Worm (Caenorhabditis elegans) whole organism, L3 larva: ENCODE results near the gene erfa-3.

Experiments used
- R02D3.7 ChIP-seq: fragments of 150-350 bp; optimal IDR thresholded peaks from 2 replicates; lab custom pipeline; 2014; ENCODE audit warnings: missing biosample characterization, missing genetic modification characterization
- aly-2 ChIP-seq: fragments of 150-350 bp; optimal IDR thresholded peaks from 2 replicates; lab custom pipeline; 2014; ENCODE audit warnings: missing biosample characterization, missing genetic modification characterization
- ama-1 ChIP-seq: fragments of 150-350 bp; optimal IDR thresholded peaks from 2 replicates; lab custom pipeline; 2018
- ceh-16 ChIP-seq: sonication (generic microtip); optimal IDR thresholded peaks from 2 replicates; lab custom pipeline; 2017; ENCODE audit warnings: missing biosample characterization, missing genetic modification characterization
- ceh-28 ChIP-seq: fragments of 150-350 bp; optimal IDR thresholded peaks from 2 replicates; lab custom pipeline; 2014; ENCODE audit warnings: missing biosample characterization, missing genetic modification reagents, missing genetic modification characterization
- ceh-82 ChIP-seq: fragments of 150-350 bp; optimal IDR thresholded peaks from 2 replicates; lab custom pipeline; 2014; ENCODE audit warnings: missing biosample characterization, missing genetic modification characterization
- ceh-9 ChIP-seq: sonication (generic microtip); optimal IDR thresholded peaks from 2 replicates; lab custom pipeline; 2018; ENCODE audit warnings: missing biosample characterization, missing genetic modification characterization
- daf-12 ChIP-seq: fragments of 150-350 bp; optimal IDR thresholded peaks from 2 replicates; lab custom pipeline; 2014; ENCODE audit warnings: missing biosample characterization, missing genetic modification reagents, missing genetic modification characterization
- egl-5 ChIP-seq: fragments of 150-350 bp; optimal IDR thresholded peaks from 2 replicates; lab custom pipeline; 2017; ENCODE audit warnings: missing biosample characterization, missing genetic modification reagents, missing genetic modification characterization, inconsistent platforms
- elt-1 ChIP-seq: fragments of 150-350 bp; optimal IDR thresholded peaks from 2 replicates; lab custom pipeline; 2014; ENCODE audit warnings: missing biosample characterization, missing genetic modification characterization
- elt-2 ChIP-seq: sonication (generic microtip); optimal IDR thresholded peaks from 2 replicates; lab custom pipeline; 2016; ENCODE audit warnings: missing genetic modification reagents, mild to moderate bottlenecking, missing genetic modification characterization, missing compliant biosample characterization
- elt-3 ChIP-seq, 3 experiments: fragments of 150-350 bp in 1 of 3; sonication (generic microtip) in 2 of 3; optimal IDR thresholded peaks; 2 replicates in 2 of 3; 4 replicates in 1 of 3; lab custom pipeline; 2014 to 2017; ENCODE audit warnings: missing biosample characterization in 3 of 3, missing genetic modification characterization in 3 of 3
- eor-1 ChIP-seq, 2 experiments: fragments of 150-350 bp; optimal IDR thresholded peaks; 2 replicates each; lab custom pipeline; 2014 to 2018; ENCODE audit warnings: missing biosample characterization in 2 of 2, missing genetic modification characterization in 2 of 2
- fos-1 ChIP-seq: fragments of 150-350 bp; optimal IDR thresholded peaks from 2 replicates; lab custom pipeline; 2014; ENCODE audit warnings: missing biosample characterization, missing genetic modification characterization
- hmg-11 ChIP-seq: sonication (generic microtip); optimal IDR thresholded peaks from 2 replicates; lab custom pipeline; 2016; ENCODE audit warnings: missing genetic modification characterization, missing compliant biosample characterization
- lin-15B ChIP-seq: fragments of 150-350 bp; optimal IDR thresholded peaks from 2 replicates; lab custom pipeline; 2014; ENCODE audit warnings: missing biosample characterization, missing genetic modification characterization
- lsy-12 ChIP-seq: sonication (generic microtip); optimal IDR thresholded peaks from 2 replicates; lab custom pipeline; 2016; ENCODE audit warnings: mild to moderate bottlenecking, missing genetic modification characterization, missing compliant biosample characterization
- nfya-1 ChIP-seq: sonication (generic microtip); optimal IDR thresholded peaks from 2 replicates; lab custom pipeline; 2017; ENCODE audit warnings: missing genetic modification characterization, mild to moderate bottlenecking, missing compliant biosample characterization, antibody characterized with exemption, moderate library complexity; ENCODE audit not compliant: insufficient read depth
- nhr-23 ChIP-seq: fragments of 150-350 bp; optimal IDR thresholded peaks from 2 replicates; lab custom pipeline; 2014; ENCODE audit warnings: missing biosample characterization, missing genetic modification reagents, missing genetic modification characterization
- nhr-25 ChIP-seq: sonication (generic microtip); optimal IDR thresholded peaks from 2 replicates; lab custom pipeline; 2017; ENCODE audit warnings: missing biosample characterization, missing genetic modification characterization
- nhr-28 ChIP-seq: fragments of 150-350 bp; optimal IDR thresholded peaks from 2 replicates; lab custom pipeline; 2014; ENCODE audit warnings: missing biosample characterization, missing genetic modification characterization
- nhr-43 ChIP-seq: sonication (generic microtip); optimal IDR thresholded peaks from 2 replicates; lab custom pipeline; 2016; ENCODE audit warnings: mild to moderate bottlenecking, missing genetic modification characterization, missing compliant biosample characterization; ENCODE audit not compliant: poor library complexity, severe bottlenecking
- pha-4 ChIP-seq: fragments of 150-350 bp; optimal IDR thresholded peaks from 2 replicates; lab custom pipeline; 2014; ENCODE audit warnings: missing biosample characterization, missing genetic modification reagents, missing genetic modification characterization
- pqm-1 ChIP-seq: fragments of 150-350 bp; optimal IDR thresholded peaks from 2 replicates; lab custom pipeline; 2017; ENCODE audit warnings: missing biosample characterization, missing genetic modification characterization, inconsistent platforms
- skn-1 ChIP-seq: fragments of 150-350 bp; optimal IDR thresholded peaks from 2 replicates; lab custom pipeline; 2014; ENCODE audit warnings: missing biosample characterization, missing genetic modification characterization
- tbx-2 ChIP-seq: sonication (generic microtip); optimal IDR thresholded peaks from 2 replicates; lab custom pipeline; 2016; ENCODE audit warnings: mild to moderate bottlenecking, missing genetic modification characterization, missing compliant biosample characterization
- unc-62 ChIP-seq: fragments of 150-350 bp; sonication (generic microtip); optimal IDR thresholded peaks from 4 replicates; lab custom pipeline; 2014; ENCODE audit warnings: missing biosample characterization, missing genetic modification reagents, missing genetic modification characterization
- zag-1 ChIP-seq: fragments of 150-350 bp; optimal IDR thresholded peaks from 2 replicates; lab custom pipeline; 2014; ENCODE audit warnings: missing biosample characterization, missing genetic modification characterization
- ztf-11 ChIP-seq: fragments of 150-350 bp; optimal IDR thresholded peaks from 2 replicates; lab custom pipeline; 2014; ENCODE audit warnings: missing biosample characterization, missing genetic modification characterization
- ztf-4 ChIP-seq: fragments of 150-350 bp; optimal IDR thresholded peaks from 2 replicates; lab custom pipeline; 2014; ENCODE audit warnings: missing biosample characterization, missing genetic modification characterization

erfa-3 gene

DNA sequence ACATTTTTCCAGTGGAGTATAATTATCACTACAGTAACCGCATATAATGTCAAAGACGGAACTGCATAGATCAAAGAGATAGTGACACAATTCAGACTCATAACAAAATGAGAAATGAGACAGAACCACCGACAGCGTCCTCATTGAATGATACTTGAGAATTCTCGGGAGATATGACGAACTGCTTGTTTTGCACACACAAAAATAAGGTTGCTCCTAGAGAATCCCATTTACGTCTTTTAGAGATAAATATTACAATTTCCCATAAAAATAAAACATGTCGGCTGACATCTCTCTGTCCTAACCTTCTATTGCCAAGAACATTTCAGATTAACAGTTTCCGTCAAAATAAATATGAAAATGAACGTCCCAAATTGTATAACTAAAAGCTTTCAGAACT lies 42.7 kb upstream of the erfa-3 start, which contains the start of gene srg-38:
Gene srg-38, minus strand, starts transcription at position 101 of the 400 bp plus-strand sequence.
- TF ChIP-seq R02D3.7 (tag; lab: Kevin White, UChicago) (no peak), aly-2 (tag; lab: Kevin White, UChicago) (no peak), unc-62 (GFP tag; lab: Kevin White, UChicago) (no peak), eor-1 (tag; optimal IDR thresholded peaks at IDR 0.05; lab: Kevin White, UChicago) (no peak), nfya-1 (tag; lab: Kevin White, UChicago) (no peak), fos-1 (tag; lab: Kevin White, UChicago) (no peak), tbx-2 (tag; lab: Kevin White, UChicago) (no peak), ztf-11 (tag; lab: Kevin White, UChicago) (no peak), nhr-25 (tag; lab: Kevin White, UChicago) (no peak), zag-1 (tag; lab: Kevin White, UChicago) (no peak), pha-4 (no peak), pqm-1 (tag; lab: Kevin White, UChicago) (no peak), ceh-9 (no peak)

ce11 chrV:11152333-11152732 lies 39.4 kb upstream of the erfa-3 start, which contains the start of gene srg-39:
TSS of gene srg-39 (minus strand) at chrV:11152433.
- no peak for TF ChIP-seq nhr-25 (tag; lab: Kevin White, UChicago)
- no peak for TF ChIP-seq tbx-2 (tag; lab: Kevin White, UChicago)
- TF ChIP-seq lsy-12 (tag; lab: Kevin White, UChicago): no peak
- TF ChIP-seq ceh-9: no peak
- TF ChIP-seq aly-2 (tag; lab: Kevin White, UChicago): no peak
- no peak for TF ChIP-seq daf-12 (tag; lab: Kevin White, UChicago)
- TF ChIP-seq egl-5 (tag; lab: Kevin White, UChicago): no peak
- TF ChIP-seq hmg-11 (tag; lab: Kevin White, UChicago): no peak
- no peak for TF ChIP-seq ztf-11 (tag; lab: Kevin White, UChicago)

- no peak for TF ChIP-seq skn-1 (tag; lab: Kevin White, UChicago)
- no peak for TF ChIP-seq tbx-2 (tag; lab: Kevin White, UChicago)
- no peak for TF ChIP-seq ztf-4 (tag; lab: Kevin White, UChicago)
- no peak for TF ChIP-seq ceh-9
- no peak for TF ChIP-seq nhr-25 (tag; lab: Kevin White, UChicago)
- TF ChIP-seq ceh-82 (tag; lab: Kevin White, UChicago): no peak
- no peak for TF ChIP-seq lin-15B (tag; lab: Kevin White, UChicago)
Measured at ce11 chrV:11149405-11149804, 36.5 kb upstream of the erfa-3 start, which contains the start of gene T19C4.1. TSS of gene T19C4.1 (plus strand) at chrV:11149705.

- no peak for TF ChIP-seq elt-2
- TF ChIP-seq nhr-28 (tag; lab: Kevin White, UChicago): no peak
- peak in 1 of 3 experiments; percentile 36 for TF ChIP-seq elt-3 (tag; optimal IDR thresholded peaks at IDR 0.05; lab: Kevin White, UChicago)
- TF ChIP-seq nhr-25 (tag; lab: Kevin White, UChicago): peak; percentile 36
Measured at ce11 chrV:11148971-11149370, 36.1 kb upstream of the erfa-3 start.

ce11 chrV:11147780-11148144 lies 34.9 kb upstream of the erfa-3 start:
- TF ChIP-seq nhr-23 (peak; percentile 35), nhr-43 (tag; lab: Kevin White, UChicago) (peak; percentile 76), daf-12 (tag; lab: Kevin White, UChicago) (peak; percentile 1), elt-3 (tag; optimal IDR thresholded peaks at IDR 0.05; lab: Kevin White, UChicago) (peak in 1 of 3 experiments; percentile 6), pqm-1 (tag; lab: Kevin White, UChicago) (no peak), ama-1 (lab: Kevin White, UChicago) (peak; percentile 84), tbx-2 (tag; lab: Kevin White, UChicago) (peak; percentile 41), ztf-4 (tag; lab: Kevin White, UChicago) (peak; percentile 55), nhr-25 (tag; lab: Kevin White, UChicago) (peak; percentile 57), ceh-28 (tag; lab: Kevin White, UChicago) (no peak)

DNA sequence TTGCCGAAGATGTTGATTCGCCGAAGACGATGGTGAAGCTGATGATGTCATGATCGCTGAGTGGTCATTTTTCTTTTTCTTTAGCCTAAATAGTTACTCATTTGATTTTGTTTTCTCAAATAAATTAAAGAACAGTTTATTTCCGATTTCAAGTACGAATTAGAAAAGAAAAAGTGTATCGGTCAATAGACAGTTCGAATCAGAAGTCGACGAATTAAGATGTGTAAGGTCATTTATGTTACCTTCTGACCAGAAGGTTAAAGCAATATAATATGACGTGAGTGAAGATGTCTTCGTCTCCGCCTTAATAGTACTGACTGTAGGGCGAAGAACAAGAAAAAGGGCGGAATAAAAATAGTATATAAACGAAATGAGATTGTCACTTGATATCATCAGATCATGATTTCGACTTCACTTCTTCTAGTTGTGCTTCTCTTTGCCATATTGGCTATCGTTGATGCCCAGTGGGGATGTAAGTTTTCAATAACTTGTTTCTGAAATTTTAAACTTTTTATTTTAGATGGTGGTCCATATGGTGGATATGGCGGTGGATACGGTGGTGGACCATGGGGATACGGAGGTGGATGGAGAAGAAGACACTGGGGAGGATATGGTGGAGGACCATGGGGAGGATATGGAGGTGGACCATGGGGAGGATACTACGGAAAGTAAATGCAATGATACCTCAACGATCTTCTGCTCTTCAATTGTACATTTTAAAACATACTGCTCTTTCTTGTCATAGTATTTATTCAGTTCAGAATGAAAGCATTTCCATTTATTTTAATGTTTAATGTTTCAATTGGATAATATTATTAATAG lies 34.3 kb upstream of the erfa-3 start, which contains the start of the genes T19C4.24 and nlp-33:
Gene T19C4.24, minus strand, starts transcription at position 51 of the 822 bp plus-strand sequence.
Gene nlp-33, plus strand, starts transcription at position 389 of the 822 bp plus-strand sequence.
- TF ChIP-seq nhr-25 (tag; lab: Kevin White, UChicago) (peak; percentile 66), elt-1 (tag; lab: Kevin White, UChicago) (peak; percentile 50), nfya-1 (tag; lab: Kevin White, UChicago) (peak; percentile 34), nhr-43 (tag; lab: Kevin White, UChicago) (peak; percentile 61), elt-2 (no peak), R02D3.7 (tag; lab: Kevin White, UChicago) (peak; percentile 8), lin-15B (tag; lab: Kevin White, UChicago) (no peak), ceh-28 (tag; lab: Kevin White, UChicago) (no peak), elt-3 (tag; optimal IDR thresholded peaks at IDR 0.05; lab: Kevin White, UChicago) (peak in 1 of 3 experiments; percentile 79), ama-1 (lab: Kevin White, UChicago) (peak; percentile 91), ceh-16 (tag; lab: Kevin White, UChicago) (no peak), nhr-23 (peak; percentile 37)
- TF ChIP-seq, all 47 proteins: peak for 8
